Worm (Caenorhabditis elegans): ENCODE results near the gene egl-47.

DNA sequence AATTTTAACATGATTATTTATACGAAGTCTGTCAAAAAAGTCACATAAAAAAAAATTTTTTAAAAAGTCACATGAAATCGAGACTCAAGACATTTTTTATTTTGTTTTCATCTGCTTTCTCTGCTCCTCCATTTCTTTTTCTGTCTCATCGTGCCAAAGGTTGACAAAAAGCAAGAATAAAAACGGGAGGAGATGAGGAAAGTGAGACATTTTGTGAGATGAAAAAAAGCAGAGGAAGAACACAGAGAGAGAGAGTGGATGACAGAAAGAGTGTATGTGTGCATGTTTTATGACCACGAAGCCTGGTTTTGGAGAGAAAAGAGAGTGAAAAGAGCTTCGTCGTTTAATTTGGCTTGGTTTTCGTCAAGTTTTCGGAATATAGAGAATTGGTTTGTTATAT lies 45.6 kb upstream of the egl-47 start:
- TF ChIP-seq mep-1 (tag; optimal IDR thresholded peaks at IDR 0.05) (no peak), aly-2 (tag; optimal IDR thresholded peaks at IDR 0.05) (no peak), ama-1 (optimal IDR thresholded peaks at IDR 0.05) (no peak), pha-4 (GFP tag; IDR thresholded peaks at IDR 0.05) (no peak), pha-4 (tag; optimal IDR thresholded peaks at IDR 0.05) (no peak), R02D3.7 (tag; optimal IDR thresholded peaks at IDR 0.05) (no peak), nhr-42 (GFP tag; IDR thresholded peaks at IDR 0.05) (no peak), nhr-28 (tag; optimal IDR thresholded peaks at IDR 0.05) (no peak), unc-62 (GFP tag; optimal IDR thresholded peaks at IDR 0.05 in 1 of 2) (no peak), unc-62 (tag; optimal IDR thresholded peaks at IDR 0.05) (no peak), ZK546.5 (tag; optimal IDR thresholded peaks at IDR 0.05) (no peak)

Measured in whole organism, L4 larva.